Worm (Caenorhabditis elegans) whole organism, young adult: ENCODE data around the gene unc-53.

Experiments
- B0336.3 ChIP-seq: fragments of 200-800 bp; sonication (Bioruptor generic); IDR thresholded peaks from 2 replicates; pipeline ENCODE4 v1.3.6; 2022; ENCODE audit warnings: missing genetic modification characterization, missing compliant biosample characterization
- C17E4.6 ChIP-seq: fragments of 200-800 bp; sonication (Bioruptor generic); IDR thresholded peaks from 2 replicates; pipeline ENCODE4 v1.3.6; 2022; ENCODE audit warnings: missing genetic modification reagents, missing genetic modification characterization, missing compliant biosample characterization
- D2030.7 ChIP-seq: fragments of 200-800 bp; sonication (Bioruptor generic); IDR thresholded peaks from 2 replicates; pipeline ENCODE4 v1.3.6; 2022; ENCODE audit warnings: missing genetic modification reagents, missing genetic modification characterization, missing compliant biosample characterization
- F23B12.7 ChIP-seq: sonication (generic microtip); optimal IDR thresholded peaks from 2 replicates; lab custom pipeline; 2017; ENCODE audit warnings: missing genetic modification characterization, mild to moderate bottlenecking, missing compliant biosample characterization, antibody characterized with exemption, moderate library complexity; ENCODE audit not compliant: insufficient read depth
- F37B4.10 ChIP-seq: fragments of 200-800 bp; sonication (Bioruptor generic); IDR thresholded peaks from 2 replicates; pipeline ENCODE4 v1.3.6; 2022; ENCODE audit warnings: missing genetic modification characterization, missing compliant biosample characterization
- K11D2.4 ChIP-seq: fragments of 200-800 bp; sonication (Bioruptor generic); IDR thresholded peaks from 2 replicates; pipeline ENCODE4 v1.3.6; 2022; ENCODE audit warnings: missing genetic modification reagents, missing genetic modification characterization, missing compliant biosample characterization
- K12H6.12 ChIP-seq: fragments of 200-800 bp; sonication (Bioruptor generic); optimal IDR thresholded peaks from 2 replicates; lab custom pipeline; 2018; ENCODE audit warnings: mild to moderate bottlenecking, missing genetic modification characterization, missing compliant biosample characterization
- T07F8.4 ChIP-seq: sonication (generic microtip); optimal IDR thresholded peaks from 2 replicates; lab custom pipeline; 2016; ENCODE audit warnings: mild to moderate bottlenecking, missing genetic modification characterization, moderate library complexity, missing compliant biosample characterization
- aptf-2 ChIP-seq: fragments of 200-800 bp; sonication (Bioruptor generic); conservative IDR thresholded peaks from 2 replicates; pipeline ENCODE4 v1.3.6; 2022; ENCODE audit warnings: missing genetic modification reagents, missing genetic modification characterization, missing compliant biosample characterization
- attf-5 ChIP-seq: fragments of 200-800 bp; sonication (Bioruptor generic); optimal IDR thresholded peaks from 2 replicates; lab custom pipeline; 2018; ENCODE audit warnings: mild to moderate bottlenecking, missing genetic modification characterization, missing compliant biosample characterization
- attf-6 ChIP-seq: fragments of 200-800 bp; sonication (Bioruptor generic); IDR thresholded peaks from 2 replicates; pipeline ENCODE4 v1.3.6; 2022; ENCODE audit warnings: missing genetic modification reagents, missing genetic modification characterization, missing compliant biosample characterization
- cebp-1 ChIP-seq, 2 experiments: fragments of 200-800 bp in 1 of 2; sonication (Bioruptor generic) in 1 of 2; sonication (generic microtip) in 1 of 2; IDR thresholded peaks in 1 of 2; optimal IDR thresholded peaks in 1 of 2; 2 replicates each; pipeline versions ENCODE4 v1.3.6 to Lab custom; 2017 to 2022; ENCODE audit warnings: missing compliant biosample characterization in 2 of 2, missing genetic modification characterization in 2 of 2, mild to moderate bottlenecking in 1 of 2, missing genetic modification reagents in 1 of 2, moderate library complexity in 1 of 2
- ceh-100 ChIP-seq: fragments of 200-800 bp; sonication (Bioruptor generic); IDR thresholded peaks from 2 replicates; pipeline ENCODE4 v1.3.6; 2022; ENCODE audit warnings: missing genetic modification reagents, missing genetic modification characterization, missing compliant biosample characterization
- ceh-40 ChIP-seq: fragments of 200-800 bp; sonication (Bioruptor generic); IDR thresholded peaks from 2 replicates; pipeline ENCODE4 v1.3.6; 2022; ENCODE audit warnings: missing genetic modification characterization, missing compliant biosample characterization
- ceh-58 ChIP-seq: fragments of 200-800 bp; sonication (Bioruptor generic); IDR thresholded peaks from 2 replicates; pipeline ENCODE4 v1.3.6; 2022; ENCODE audit warnings: missing genetic modification characterization, missing compliant biosample characterization
- die-1 ChIP-seq: sonication (generic microtip); optimal IDR thresholded peaks from 2 replicates; lab custom pipeline; 2016; ENCODE audit warnings: missing genotype, mild to moderate bottlenecking, missing genetic modification characterization, missing compliant biosample characterization
- efl-1 ChIP-seq: fragments of 150-350 bp; optimal IDR thresholded peaks from 2 replicates; lab custom pipeline; 2014; ENCODE audit warnings: missing biosample characterization, missing genetic modification reagents, missing genetic modification characterization
- ets-4 ChIP-seq: fragments of 200-800 bp; sonication (Bioruptor generic); optimal IDR thresholded peaks from 2 replicates; lab custom pipeline; 2018; ENCODE audit warnings: mild to moderate bottlenecking, missing genetic modification characterization, missing compliant biosample characterization
- fkh-3 ChIP-seq: sonication (generic microtip); optimal IDR thresholded peaks from 2 replicates; lab custom pipeline; 2016; ENCODE audit warnings: mild to moderate bottlenecking, missing genetic modification characterization, missing compliant biosample characterization
- hlh-26 ChIP-seq: fragments of 200-800 bp; sonication (Bioruptor generic); conservative IDR thresholded peaks from 2 replicates; pipeline ENCODE4 v1.3.6; 2022; ENCODE audit warnings: missing genetic modification reagents, missing genetic modification characterization, missing compliant biosample characterization
- hmg-1.2 ChIP-seq: fragments of 200-800 bp; sonication (Bioruptor generic); IDR thresholded peaks from 2 replicates; pipeline ENCODE4 v1.3.6; 2022; ENCODE audit warnings: missing genetic modification reagents, missing genetic modification characterization, missing compliant biosample characterization
- hrde-1 ChIP-seq: sonication (generic microtip); optimal IDR thresholded peaks from 2 replicates; lab custom pipeline; 2016; ENCODE audit warnings: missing genetic modification characterization, mild to moderate bottlenecking, missing compliant biosample characterization, moderate library complexity, missing genotype, missing genetic modification reagents, borderline replicate concordance
- lag-1 ChIP-seq: fragments of 200-800 bp; sonication (Bioruptor generic); IDR thresholded peaks from 2 replicates; pipeline ENCODE4 v1.3.6; 2022; ENCODE audit warnings: missing genetic modification reagents, missing genetic modification characterization, missing compliant biosample characterization
- let-607 ChIP-seq, 2 experiments: fragments of 200-800 bp in 1 of 2; sonication (Bioruptor generic) in 1 of 2; sonication (generic microtip) in 1 of 2; optimal IDR thresholded peaks; 2 replicates each; lab custom pipeline; 2016 to 2018; ENCODE audit warnings: mild to moderate bottlenecking in 2 of 2, missing compliant biosample characterization in 2 of 2, missing genetic modification characterization in 2 of 2, moderate library complexity in 2 of 2, missing genotype in 1 of 2
- lin-26 ChIP-seq: fragments of 200-800 bp; sonication (Bioruptor generic); IDR thresholded peaks from 2 replicates; pipeline ENCODE4 v1.3.6; 2022; ENCODE audit warnings: missing genetic modification reagents, missing genetic modification characterization, missing compliant biosample characterization
- lin-35 ChIP-seq, 3 experiments: fragments of 150-350 bp in 2 of 3; sonication (generic microtip) in 1 of 3; optimal IDR thresholded peaks; 2 replicates each; lab custom pipeline; 2014 to 2018; ENCODE audit warnings: missing biosample characterization in 3 of 3, missing genetic modification characterization in 3 of 3, missing genetic modification reagents in 3 of 3
- madf-10 ChIP-seq: sonication (generic microtip); optimal IDR thresholded peaks from 2 replicates; lab custom pipeline; 2016; ENCODE audit warnings: mild to moderate bottlenecking, missing genetic modification characterization, missing compliant biosample characterization
- madf-8 ChIP-seq: fragments of 200-800 bp; sonication (Bioruptor generic); conservative IDR thresholded peaks from 2 replicates; pipeline ENCODE4 v1.3.6; 2022; ENCODE audit warnings: missing genetic modification reagents, missing genetic modification characterization, missing compliant biosample characterization
- nfya-2 ChIP-seq: fragments of 200-800 bp; sonication (Bioruptor generic); IDR thresholded peaks from 2 replicates; pipeline ENCODE4 v1.3.6; 2022; ENCODE audit warnings: missing genetic modification reagents, missing genetic modification characterization, missing compliant biosample characterization
- nhr-179 ChIP-seq: sonication (generic microtip); optimal IDR thresholded peaks from 2 replicates; lab custom pipeline; 2016; ENCODE audit warnings: mild to moderate bottlenecking, missing genetic modification characterization, missing compliant biosample characterization
- nhr-80 ChIP-seq: sonication (generic microtip); optimal IDR thresholded peaks from 2 replicates; lab custom pipeline; 2016; ENCODE audit warnings: missing genetic modification characterization, missing compliant biosample characterization
- nhr-90 ChIP-seq: sonication (generic microtip); optimal IDR thresholded peaks from 2 replicates; lab custom pipeline; 2016; ENCODE audit warnings: missing genotype, mild to moderate bottlenecking, missing genetic modification characterization, missing compliant biosample characterization
- pbrm-1 ChIP-seq: fragments of 200-800 bp; sonication (Bioruptor generic); IDR thresholded peaks from 2 replicates; pipeline ENCODE4 v1.3.6; 2022; ENCODE audit warnings: missing genetic modification reagents, missing genetic modification characterization, missing compliant biosample characterization
- pha-4 ChIP-seq: fragments of 150-350 bp; sonication (generic microtip); optimal IDR thresholded peaks from 2 replicates; lab custom pipeline; 2014; ENCODE audit warnings: missing biosample characterization, missing genetic modification reagents, missing genetic modification characterization
- rcor-1 ChIP-seq: fragments of 200-800 bp; sonication (Bioruptor generic); IDR thresholded peaks from 2 replicates; pipeline ENCODE4 v1.3.6; 2022; ENCODE audit warnings: missing genetic modification reagents, missing genetic modification characterization, missing compliant biosample characterization
- rec-8 ChIP-seq, 2 experiments: sonication (generic microtip); optimal IDR thresholded peaks; 2 replicates each; lab custom pipeline; 2016; ENCODE audit warnings: mild to moderate bottlenecking in 2 of 2, missing genetic modification characterization in 2 of 2, missing genetic modification reagents in 2 of 2, missing genotype in 2 of 2, missing biosample characterization in 1 of 2, missing compliant biosample characterization in 1 of 2, moderate library complexity in 1 of 2
- repo-1 ChIP-seq: sonication (generic microtip); optimal IDR thresholded peaks from 2 replicates; lab custom pipeline; 2017; ENCODE audit warnings: mild to moderate bottlenecking, missing genetic modification characterization, missing compliant biosample characterization
- snpc-3.4 ChIP-seq: sonication (generic microtip); optimal IDR thresholded peaks from 2 replicates; lab custom pipeline; 2017; ENCODE audit warnings: missing genetic modification characterization, mild to moderate bottlenecking, missing compliant biosample characterization, antibody characterized with exemption, moderate library complexity, missing genotype, missing genetic modification reagents
- snpc-4 ChIP-seq, 5 experiments: fragments of 150-350 bp in 1 of 5; sonication (generic microtip) in 4 of 5; optimal IDR thresholded peaks; 2 replicates each; lab custom pipeline; 2014 to 2018; ENCODE audit warnings: missing genetic modification characterization in 5 of 5, missing biosample characterization in 3 of 5, antibody characterized with exemption in 2 of 5, mild to moderate bottlenecking in 2 of 5, missing compliant biosample characterization in 2 of 5, missing genotype in 2 of 5, moderate library complexity in 2 of 5, missing genetic modification reagents in 1 of 5
- sptf-2 ChIP-seq: fragments of 200-800 bp; sonication (Bioruptor generic); optimal IDR thresholded peaks from 2 replicates; lab custom pipeline; 2018; ENCODE audit warnings: mild to moderate bottlenecking, missing genetic modification characterization, missing compliant biosample characterization
- tlf-1 ChIP-seq: fragments of 200-800 bp; sonication (Bioruptor generic); optimal IDR thresholded peaks from 2 replicates; lab custom pipeline; 2018; ENCODE audit warnings: mild to moderate bottlenecking, missing genetic modification characterization, missing compliant biosample characterization
- zfh-2 ChIP-seq: fragments of 200-800 bp; sonication (Bioruptor generic); conservative IDR thresholded peaks from 2 replicates; pipeline ENCODE4 v1.3.6; 2022; ENCODE audit warnings: missing genetic modification reagents, missing genetic modification characterization, missing compliant biosample characterization
- ztf-28 ChIP-seq: fragments of 200-800 bp; sonication (Bioruptor generic); IDR thresholded peaks from 2 replicates; pipeline ENCODE4 v1.3.6; 2022; ENCODE audit warnings: missing genetic modification reagents, missing genetic modification characterization, missing compliant biosample characterization

unc-53 gene

DNA sequence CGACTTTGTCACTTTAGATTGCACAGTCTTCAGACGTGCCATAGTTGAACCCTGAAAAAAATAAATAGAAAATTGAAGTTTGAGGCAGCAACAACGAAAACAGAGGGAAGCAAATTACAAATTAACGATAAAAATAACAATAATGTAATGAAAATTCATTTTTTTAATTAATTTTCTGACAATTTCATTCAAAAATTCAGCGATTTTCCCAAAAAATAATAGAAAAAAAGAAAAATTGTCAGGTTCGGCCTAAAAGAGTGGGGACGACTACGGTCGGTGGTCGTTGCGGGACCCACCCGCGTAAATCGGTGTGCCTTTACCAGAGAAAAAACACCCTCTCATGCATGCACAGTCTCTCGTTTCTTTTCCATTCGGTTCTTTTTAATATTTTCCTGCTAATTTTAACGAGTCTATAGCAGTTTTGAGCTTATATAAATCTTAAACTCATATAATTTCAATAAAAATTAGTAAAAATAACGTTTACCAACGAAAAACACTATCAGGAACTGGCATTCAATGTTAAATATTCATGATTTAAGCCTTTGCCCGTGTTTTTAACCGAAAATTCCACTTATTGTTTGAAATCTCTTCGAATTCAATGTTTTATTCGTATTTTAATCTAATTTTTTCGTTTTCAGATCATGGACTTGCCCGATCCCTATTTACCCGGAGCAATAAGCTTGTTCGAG, 37.2 kb upstream of the unc-53 start, which contains the start of the genes rps-9 and lsm-1 (continued):
- TF ChIP-seq ceh-40 = no peak
- TF ChIP-seq rcor-1 (GFP tag; lab: Robert Waterston, UW) = 0 out of 2 replicates have a peak, but pooled peaks have one; percentile 16
- TF ChIP-seq D2030.7 (GFP tag; lab: Robert Waterston, UW) = peak; percentile 63
- no peak for TF ChIP-seq nhr-90
- TF ChIP-seq hlh-26 (GFP tag; lab: Robert Waterston, UW) = no peak
- peak; percentile 83 for TF ChIP-seq F23B12.7 (tag; lab: Kevin White, UChicago)
- TF ChIP-seq repo-1 (tag; lab: Kevin White, UChicago) = no peak
- TF ChIP-seq pha-4 (tag; lab: Kevin White, UChicago) = no peak
- TF ChIP-seq zfh-2 = no peak
- no peak for TF ChIP-seq sptf-2
- TF ChIP-seq efl-1 = peak; percentile 46
- peak; percentile 6; the same call in 1 of the 2 replicates for TF ChIP-seq pbrm-1 (GFP tag; lab: Robert Waterston, UW)
- peak; percentile 97 for TF ChIP-seq hmg-1.2 (GFP tag; lab: Robert Waterston, UW)
- TF ChIP-seq, all 124 proteins: peak for 24

ce11 chrII:11125059-11125594, 35.9 kb upstream of the unc-53 start:
- no peak for TF ChIP-seq attf-6 (GFP tag; lab: Robert Waterston, UW)
- TF ChIP-seq B0336.3 = peak; percentile 79
- TF ChIP-seq rec-8 (tag; optimal IDR thresholded peaks at IDR 0.05; lab: Kevin White, UChicago) = no peak
- TF ChIP-seq lin-26 (GFP tag; lab: Robert Waterston, UW) = peak; percentile 72; the same call in 1 of the 2 replicates
- TF ChIP-seq nhr-80 (tag; lab: Kevin White, UChicago) = no peak
- TF ChIP-seq fkh-3 = no peak
- no peak for TF ChIP-seq cebp-1 (GFP tag; IDR thresholded peaks at IDR 0.05; lab: Robert Waterston, UW)
- TF ChIP-seq cebp-1 (tag; optimal IDR thresholded peaks at IDR 0.05; lab: Kevin White, UChicago) = peak; percentile 23
- no peak for TF ChIP-seq F23B12.7 (tag; lab: Kevin White, UChicago)
- TF ChIP-seq aptf-2 (GFP tag; lab: Robert Waterston, UW) = no peak
- no peak for TF ChIP-seq zfh-2
- no peak for TF ChIP-seq tlf-1 (GFP tag; lab: Kevin White, UChicago)
- TF ChIP-seq hmg-1.2 (GFP tag; lab: Robert Waterston, UW) = no peak
- no peak for TF ChIP-seq ceh-58
- no peak for TF ChIP-seq ets-4 (GFP tag; lab: Kevin White, UChicago)
- no peak for TF ChIP-seq snpc-3.4
- no peak for TF ChIP-seq attf-5
- TF ChIP-seq ceh-100 (GFP tag; lab: Robert Waterston, UW) = no peak
- TF ChIP-seq C17E4.6 (GFP tag; lab: Robert Waterston, UW) = no peak
- TF ChIP-seq lag-1 = no peak
- TF ChIP-seq K12H6.12 (tag; lab: Kevin White, UChicago) = no peak
- TF ChIP-seq F37B4.10 (GFP tag; lab: Robert Waterston, UW) = no peak
- peak; percentile 50 for TF ChIP-seq die-1 (tag; lab: Kevin White, UChicago)
- no peak for TF ChIP-seq repo-1 (tag; lab: Kevin White, UChicago)
- TF ChIP-seq T07F8.4 (tag; lab: Kevin White, UChicago) = no peak
- TF ChIP-seq sptf-2 = no peak
- TF ChIP-seq hrde-1 (tag; lab: Kevin White, UChicago) = peak; percentile 70
- TF ChIP-seq madf-10 (tag; lab: Kevin White, UChicago) = no peak
- no peak for TF ChIP-seq nhr-179
- TF ChIP-seq lin-35 (GFP tag; optimal IDR thresholded peaks at IDR 0.05; lab: Kevin White, UChicago) = no peak
- TF ChIP-seq K11D2.4 (GFP tag; lab: Robert Waterston, UW) = no peak
- no peak for TF ChIP-seq madf-8 (GFP tag; lab: Robert Waterston, UW)
- TF ChIP-seq snpc-4 (GFP tag; optimal IDR thresholded peaks at IDR 0.05; lab: Kevin White, UChicago) = peak; percentile 0
- TF ChIP-seq snpc-4 (tag; optimal IDR thresholded peaks at IDR 0.05; lab: Kevin White, UChicago) = peak in 1 of 4 experiments; percentile 0
- no peak for TF ChIP-seq nfya-2
- TF ChIP-seq ztf-28 (GFP tag; lab: Robert Waterston, UW) = no peak
- TF ChIP-seq let-607 (tag; optimal IDR thresholded peaks at IDR 0.05; lab: Kevin White, UChicago) = no peak
